Worm (Caenorhabditis elegans) whole organism, mixed stage, embryonic: Measurements from ENCODE around the gene plpp-1.3.

Experiments used
- drap-1 ChIP-seq: fragments of 200-800 bp; sonication (Bioruptor generic); optimal IDR thresholded peaks from 3 replicates; lab custom pipeline; 2018; ENCODE audit warnings: mild to moderate bottlenecking, missing genetic modification characterization, missing compliant biosample characterization
- hlh-1 ChIP-seq: fragments of 150-350 bp; optimal IDR thresholded peaks from 2 replicates; lab custom pipeline; 2014; ENCODE audit warnings: missing biosample characterization, missing genetic modification reagents, missing genetic modification characterization
- lsy-2 ChIP-seq: fragments of 150-350 bp; optimal IDR thresholded peaks from 2 replicates; lab custom pipeline; 2014; ENCODE audit warnings: missing biosample characterization, missing genetic modification characterization
- nhr-76 ChIP-seq: sonication (generic microtip); optimal IDR thresholded peaks from 2 replicates; lab custom pipeline; 2017; ENCODE audit warnings: missing biosample characterization, missing genetic modification characterization
- snpc-4 ChIP-seq: fragments of 150-350 bp; optimal IDR thresholded peaks from 2 replicates; lab custom pipeline; 2014; ENCODE audit warnings: missing biosample characterization, missing genetic modification characterization
- unc-62 ChIP-seq: fragments of 150-350 bp; optimal IDR thresholded peaks from 2 replicates; lab custom pipeline; 2014; ENCODE audit warnings: missing biosample characterization, missing genetic modification reagents, missing genetic modification characterization

ce11 chrX:10674199-10674598 lies 20.9 kb upstream of the plpp-1.3 start, which contains the start of gene F13E6.2:
- TF ChIP-seq drap-1 (GFP tag; lab: Kevin White, UChicago) (no peak), snpc-4 (tag; lab: Kevin White, UChicago) (no peak), lsy-2 (tag; lab: Kevin White, UChicago) (no peak), nhr-76 (tag; lab: Kevin White, UChicago) (no peak), hlh-1 (tag; lab: Kevin White, UChicago) (no peak), unc-62 (GFP tag; lab: Kevin White, UChicago) (no peak)
